Fruit fly (Drosophila melanogaster) whole organism, prepupa: ENCODE measurements around the gene Prp18.

Source experiments
- Blimp-1 ChIP-seq: fragments of 200-800 bp; sonication (Bioruptor generic); optimal IDR thresholded peaks from 3 replicates; lab custom pipeline; 2017; ENCODE audit warnings: missing biosample characterization, missing genetic modification characterization, mild to moderate bottlenecking, moderate library complexity, missing genetic modification reagents
- CG15336 ChIP-seq: fragments of 200-800 bp; sonication (Bioruptor generic); IDR thresholded peaks from 2 replicates; pipeline ENCODE4 v1.3.6; 2022; ENCODE audit warnings: missing biosample characterization, missing genetic modification characterization
- CG1621 ChIP-seq: fragments of 200-800 bp; sonication (Bioruptor generic); optimal IDR thresholded peaks from 3 replicates; lab custom pipeline; 2018; ENCODE audit warnings: missing biosample characterization, mild to moderate bottlenecking, missing genetic modification characterization
- CG16779 ChIP-seq: fragments of 200-800 bp; sonication (Bioruptor generic); optimal IDR thresholded peaks from 3 replicates; lab custom pipeline; 2017; ENCODE audit warnings: missing biosample characterization, mild to moderate bottlenecking, missing genetic modification characterization
- CG3032 ChIP-seq: fragments of 200-800 bp; optimal IDR thresholded peaks from 2 replicates; lab custom pipeline; 2019; ENCODE audit warnings: missing biosample characterization, mild to moderate bottlenecking, missing genetic modification characterization, moderate library complexity
- CG31627 ChIP-seq: fragments of 200-800 bp; sonication (Bioruptor generic); optimal IDR thresholded peaks from 3 replicates; lab custom pipeline; 2016; ENCODE audit warnings: missing biosample characterization, missing genetic modification characterization
- CG34406 ChIP-seq: fragments of 200-800 bp; sonication (Bioruptor generic); optimal IDR thresholded peaks from 3 replicates; lab custom pipeline; 2016; ENCODE audit warnings: missing biosample characterization, missing genetic modification characterization
- CG3919 ChIP-seq: fragments of 200-800 bp; sonication (Bioruptor generic); optimal IDR thresholded peaks from 3 replicates; lab custom pipeline; 2016; ENCODE audit warnings: missing biosample characterization, missing genetic modification characterization
- CG6163 ChIP-seq: fragments of 200-800 bp; sonication (Bioruptor generic); IDR thresholded peaks from 3 replicates; pipeline ENCODE4 v1.3.6; 2022; ENCODE audit warnings: missing biosample characterization, missing genetic modification characterization
- CG6276 ChIP-seq: fragments of 200-800 bp; sonication (Bioruptor generic); optimal IDR thresholded peaks from 2 replicates; lab custom pipeline; 2017; ENCODE audit warnings: missing biosample characterization, mild to moderate bottlenecking, missing genetic modification characterization
- CG6854 ChIP-seq: fragments of 200-800 bp; sonication (Bioruptor generic); optimal IDR thresholded peaks from 2 replicates; lab custom pipeline; 2017; ENCODE audit warnings: missing biosample characterization, mild to moderate bottlenecking, missing genetic modification characterization
- CG8119 ChIP-seq: fragments of 200-800 bp; sonication (Bioruptor generic); IDR thresholded peaks from 3 replicates; pipeline ENCODE4 v1.3.6; 2022; ENCODE audit warnings: missing biosample characterization, missing genetic modification characterization
- CG8632 ChIP-seq: fragments of 200-800 bp; sonication (Bioruptor generic); optimal IDR thresholded peaks from 3 replicates; lab custom pipeline; 2016; ENCODE audit warnings: missing biosample characterization, missing genetic modification characterization
- Eip78C ChIP-seq: fragments of 200-800 bp; sonication (Bioruptor generic); peaks from one replicate; lab custom pipeline; 2016; ENCODE audit warnings: missing biosample characterization, missing genetic modification characterization
- Ets21C ChIP-seq: fragments of 200-800 bp; sonication (Bioruptor generic); optimal IDR thresholded peaks from 3 replicates; lab custom pipeline; 2016; ENCODE audit warnings: missing biosample characterization, missing genetic modification characterization
- Gug ChIP-seq: fragments of 200-800 bp; sonication (Bioruptor generic); IDR thresholded peaks from 2 replicates; pipeline ENCODE4 v1.3.6; 2022; ENCODE audit warnings: missing biosample characterization, missing genetic modification characterization
- Hr38 ChIP-seq: sonication (Bioruptor generic); optimal IDR thresholded peaks from 2 replicates; lab custom pipeline; 2016; ENCODE audit warnings: missing biosample characterization, missing genetic modification characterization
- Hr39 ChIP-seq: fragments of 200-800 bp; sonication (Bioruptor generic); optimal IDR thresholded peaks from 2 replicates; lab custom pipeline; 2016; ENCODE audit warnings: missing biosample characterization, missing genetic modification characterization
- Hr4 ChIP-seq: fragments of 200-800 bp; sonication (Bioruptor generic); optimal IDR thresholded peaks from 3 replicates; lab custom pipeline; 2016; ENCODE audit warnings: missing biosample characterization, missing genetic modification characterization
- Met ChIP-seq: fragments of 200-800 bp; sonication (Bioruptor generic); optimal IDR thresholded peaks from 3 replicates; lab custom pipeline; 2016; ENCODE audit warnings: missing biosample characterization, missing genetic modification characterization
- Smox ChIP-seq: fragments of 200-800 bp; sonication (Bioruptor generic); optimal IDR thresholded peaks from 3 replicates; lab custom pipeline; 2016; ENCODE audit warnings: missing biosample characterization, missing genetic modification characterization
- Sox102F ChIP-seq: fragments of 200-800 bp; sonication (Bioruptor generic); optimal IDR thresholded peaks from 2 replicates; lab custom pipeline; 2016; ENCODE audit warnings: missing biosample characterization, mild to moderate bottlenecking, missing genetic modification characterization
- Sox14 ChIP-seq: fragments of 200-800 bp; sonication (Bioruptor generic); optimal IDR thresholded peaks from 3 replicates; lab custom pipeline; 2016; ENCODE audit warnings: missing biosample characterization, missing genetic modification characterization
- Sox15 ChIP-seq: fragments of 200-800 bp; sonication (Bioruptor generic); optimal IDR thresholded peaks from 3 replicates; lab custom pipeline; 2016; ENCODE audit warnings: missing biosample characterization, missing genetic modification characterization
- achi ChIP-seq: fragments of 200-800 bp; sonication (Bioruptor generic); optimal IDR thresholded peaks from 3 replicates; lab custom pipeline; 2016; ENCODE audit warnings: missing biosample characterization, missing genetic modification characterization
- acj6 ChIP-seq: fragments of 200-800 bp; sonication (Bioruptor generic); optimal IDR thresholded peaks from 3 replicates; lab custom pipeline; 2016; ENCODE audit warnings: missing biosample characterization, missing genetic modification characterization
- dsx ChIP-seq: fragments of 200-800 bp; optimal IDR thresholded peaks from 3 replicates; lab custom pipeline; 2019; ENCODE audit warnings: missing biosample characterization, mild to moderate bottlenecking, missing genetic modification characterization, moderate library complexity; ENCODE audit not compliant: poor library complexity, severe bottlenecking
- eg ChIP-seq: fragments of 200-800 bp; sonication (Bioruptor generic); IDR thresholded peaks from 3 replicates; pipeline ENCODE4 v1.3.6; 2022; ENCODE audit warnings: missing biosample characterization, missing genetic modification characterization
- esn ChIP-seq: fragments of 200-800 bp; sonication (Bioruptor generic); optimal IDR thresholded peaks from 2 replicates; lab custom pipeline; 2016; ENCODE audit warnings: missing biosample characterization, mild to moderate bottlenecking, missing genetic modification characterization, moderate library complexity
- fd59A ChIP-seq: fragments of 200-800 bp; sonication (Bioruptor generic); optimal IDR thresholded peaks from 2 replicates; lab custom pipeline; 2017; ENCODE audit warnings: missing biosample characterization, mild to moderate bottlenecking, missing genetic modification characterization, missing genetic modification reagents
- fd85E ChIP-seq: fragments of 200-800 bp; sonication (Bioruptor generic); optimal IDR thresholded peaks from 3 replicates; lab custom pipeline; 2016; ENCODE audit warnings: missing biosample characterization, missing genetic modification characterization
- fkh ChIP-seq: fragments of 200-800 bp; sonication (Bioruptor generic); optimal IDR thresholded peaks from 3 replicates; lab custom pipeline; 2017; ENCODE audit warnings: missing biosample characterization, mild to moderate bottlenecking, missing genetic modification characterization, moderate library complexity
- lz ChIP-seq: fragments of 200-800 bp; sonication (Bioruptor generic); optimal IDR thresholded peaks from 3 replicates; lab custom pipeline; 2016; ENCODE audit warnings: missing biosample characterization, missing genetic modification characterization
- net ChIP-seq: fragments of 200-800 bp; sonication (Bioruptor generic); optimal IDR thresholded peaks from 3 replicates; lab custom pipeline; 2016; ENCODE audit warnings: missing biosample characterization, missing genetic modification characterization
- svp ChIP-seq: fragments of 200-800 bp; sonication (Bioruptor generic); peaks from one replicate; lab custom pipeline; 2016; ENCODE audit warnings: missing biosample characterization, missing genetic modification characterization
- topi ChIP-seq: fragments of 200-800 bp; sonication (Bioruptor generic); optimal IDR thresholded peaks from 3 replicates; lab custom pipeline; 2016; ENCODE audit warnings: missing biosample characterization, missing genetic modification characterization
- vri ChIP-seq: fragments of 200-800 bp; sonication (Bioruptor generic); optimal IDR thresholded peaks from 3 replicates; lab custom pipeline; 2016; ENCODE audit warnings: missing biosample characterization, mild to moderate bottlenecking, missing genetic modification characterization

Gene Prp18

dm6 chr3R:19067876-19068406 is 36.9 kb upstream of the Prp18 start:
- TF ChIP-seq acj6 (GFP tag; lab: Kevin White, UChicago) (no peak), svp (GFP tag; lab: Kevin White, UChicago) (peak; percentile 24), CG3919 (no peak), net (GFP tag; lab: Kevin White, UChicago) (no peak), achi (GFP tag; lab: Kevin White, UChicago) (no peak), Hr4 (GFP tag; lab: Kevin White, UChicago) (peak; percentile 0), esn (GFP tag; lab: Kevin White, UChicago) (no peak), Gug (no peak), eg (GFP tag; lab: Robert Waterston, UW) (peak; percentile 26; the same call in 1 of the 3 replicates), Ets21C (GFP tag; lab: Kevin White, UChicago) (no peak), dsx (GFP tag; lab: Kevin White, UChicago) (no peak), Sox14 (no peak), fkh (GFP tag; lab: Kevin White, UChicago) (peak; percentile 73), topi (GFP tag; lab: Kevin White, UChicago) (no peak)

dm6 chr3R:19066965-19067614 is 36.0 kb upstream of the Prp18 start:
- TF ChIP-seq CG1621 (tag; lab: Kevin White, UChicago) (no peak), achi (GFP tag; lab: Kevin White, UChicago) (no peak), dsx (GFP tag; lab: Kevin White, UChicago) (peak; percentile 69), CG16779 (tag; lab: Kevin White, UChicago) (no peak), CG31627 (no peak), Hr38 (GFP tag; lab: Kevin White, UChicago) (no peak), Hr4 (GFP tag; lab: Kevin White, UChicago) (no peak), CG15336 (GFP tag; lab: Robert Waterston, UW) (no peak), Hr39 (GFP tag; lab: Kevin White, UChicago) (no peak)

- TF ChIP-seq CG3032 (tag; lab: Kevin White, UChicago) (no peak), CG8632 (no peak), vri (peak; percentile 80)
Measured at dm6 chr3R:19065474-19065873, 34.4 kb upstream of the Prp18 start.

- peak; percentile 67 for TF ChIP-seq Met (GFP tag; lab: Kevin White, UChicago)
- peak; percentile 77 for TF ChIP-seq Eip78C (GFP tag; lab: Kevin White, UChicago)
- peak; percentile 40 for TF ChIP-seq CG34406
- TF ChIP-seq CG3919: no peak
- peak; percentile 88 for TF ChIP-seq CG6854
- TF ChIP-seq fkh (GFP tag; lab: Kevin White, UChicago): no peak
- TF ChIP-seq Hr39 (GFP tag; lab: Kevin White, UChicago): no peak
- no peak for TF ChIP-seq lz (GFP tag; lab: Kevin White, UChicago)
- TF ChIP-seq Sox102F (GFP tag; lab: Kevin White, UChicago): peak; percentile 60
- no peak for TF ChIP-seq Gug
- TF ChIP-seq esn (GFP tag; lab: Kevin White, UChicago): peak; percentile 41
- peak; percentile 20 for TF ChIP-seq Smox
- TF ChIP-seq Blimp-1 (GFP tag; lab: Kevin White, UChicago): peak; percentile 99
- peak; percentile 48; the same call in 2 of the 3 replicates for TF ChIP-seq CG6163 (GFP tag; lab: Robert Waterston, UW)
- TF ChIP-seq fd85E (GFP tag; lab: Kevin White, UChicago): no peak
- peak; percentile 37 for TF ChIP-seq topi (GFP tag; lab: Kevin White, UChicago)
- TF ChIP-seq fd59A (GFP tag; lab: Kevin White, UChicago): no peak
- peak; percentile 52 for TF ChIP-seq vri
- no peak for TF ChIP-seq Sox15 (GFP tag; lab: Kevin White, UChicago)
- peak; percentile 0 for TF ChIP-seq achi (GFP tag; lab: Kevin White, UChicago)
- peak; percentile 5 for TF ChIP-seq CG16779 (tag; lab: Kevin White, UChicago)
- peak; percentile 59 for TF ChIP-seq svp (GFP tag; lab: Kevin White, UChicago)
- TF ChIP-seq CG8632: peak; percentile 21
- TF ChIP-seq CG8119 (GFP tag; lab: Robert Waterston, UW): peak; percentile 48; the same call in 1 of the 3 replicates
- peak; percentile 42 for TF ChIP-seq CG6276
Measured at dm6 chr3R:19064037-19064664, 33.1 kb upstream of the Prp18 start.
